Fruit fly (Drosophila melanogaster): ENCODE results near the gene daed.

DNA sequence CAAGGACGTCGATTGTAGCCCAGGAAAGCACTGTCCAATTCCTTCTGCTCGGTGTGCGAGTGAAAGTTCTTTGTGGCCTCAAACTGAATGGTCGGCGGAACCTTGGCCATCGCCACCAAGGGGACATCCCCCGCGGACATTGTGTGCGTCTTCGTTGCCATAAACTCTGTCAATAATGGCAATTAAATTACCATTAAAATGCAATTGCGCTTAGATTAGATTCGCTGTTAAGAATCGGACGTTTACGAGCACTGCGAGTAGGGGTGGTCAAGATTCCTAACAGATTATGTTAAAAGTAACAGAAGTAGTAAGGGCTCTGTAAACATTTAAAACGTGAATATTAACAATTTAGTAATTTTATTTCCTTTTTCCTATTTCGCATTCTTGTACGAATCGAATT lies at the start of gene daed:
- TF ChIP-seq kay (GFP tag; ENCODE audit: borderline replicate concordance) (no peak), Crg-1 (GFP tag; optimal IDR thresholded peaks at IDR 0.05) (peak; percentile 18), CG1620 (GFP tag; optimal IDR thresholded peaks at IDR 0.05) (no peak), Clk (GFP tag; optimal IDR thresholded peaks at IDR 0.05) (no peak), Hr96 (GFP tag; optimal IDR thresholded peaks at IDR 0.05) (no peak), ovo (GFP tag; optimal IDR thresholded peaks at IDR 0.05) (no peak), Mnt (GFP tag; optimal IDR thresholded peaks at IDR 0.05) (peak; percentile 16), CG5204 (GFP tag; optimal IDR thresholded peaks at IDR 0.05) (no peak), CG7045 (GFP tag; optimal IDR thresholded peaks at IDR 0.05) (no peak), tj (GFP tag; optimal IDR thresholded peaks at IDR 0.05) (no peak)

All from whole organism, adult.